Fruit fly (Drosophila melanogaster): ENCODE results near the gene CG7841.

Gene CG7841

DNA sequence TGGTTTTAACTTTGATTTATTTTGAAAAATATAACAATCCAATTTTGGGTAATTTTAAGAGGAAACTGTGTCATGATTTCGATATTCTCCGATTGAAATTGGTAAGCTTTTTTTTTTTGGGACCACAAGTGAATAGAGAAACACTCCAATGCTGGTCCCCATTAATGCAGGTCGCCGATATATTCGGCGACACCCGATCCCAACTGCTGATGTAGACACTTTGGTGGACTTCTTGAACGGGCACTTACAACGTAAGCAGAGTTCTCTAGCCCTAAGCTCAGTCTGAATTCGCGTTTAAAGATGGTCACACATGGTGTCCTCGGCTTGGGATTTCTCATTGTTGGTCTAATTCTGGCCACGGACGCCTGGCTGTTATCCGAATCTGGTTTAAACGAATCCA, 12.3 kb upstream of the CG7841 start, which contains the start of gene yellow-k:
Gene yellow-k, plus strand, starts transcription at position 301 of the 400 bp plus-strand sequence.
- no peak for TF ChIP-seq CG8478 (optimal IDR thresholded peaks at IDR 0.05)
- TF ChIP-seq CTCF (optimal IDR thresholded peaks at IDR 0.05), result no peak

dm6 chr3L:15519920-15520319, 11.9 kb upstream of the CG7841 start:
- TF ChIP-seq CTCF (optimal IDR thresholded peaks at IDR 0.05) (no peak), CG8478 (optimal IDR thresholded peaks at IDR 0.05) (no peak)

- TF ChIP-seq CG8478 (optimal IDR thresholded peaks at IDR 0.05) (no peak), CTCF (optimal IDR thresholded peaks at IDR 0.05) (no peak)
Measured at dm6 chr3L:15519492-15519891, 11.4 kb upstream of the CG7841 start, which contains the start of gene mex1. TSS of gene mex1 (minus strand) at chr3L:15519592.

- TF ChIP-seq CTCF (optimal IDR thresholded peaks at IDR 0.05) (no peak), CG8478 (optimal IDR thresholded peaks at IDR 0.05) (no peak)
Measured at dm6 chr3L:15518344-15518743, 10.3 kb upstream of the CG7841 start.

dm6 chr3L:15517508-15517907, 9.5 kb upstream of the CG7841 start:
- no peak for TF ChIP-seq CTCF (optimal IDR thresholded peaks at IDR 0.05)
- no peak for TF ChIP-seq CG8478 (optimal IDR thresholded peaks at IDR 0.05)

DNA sequence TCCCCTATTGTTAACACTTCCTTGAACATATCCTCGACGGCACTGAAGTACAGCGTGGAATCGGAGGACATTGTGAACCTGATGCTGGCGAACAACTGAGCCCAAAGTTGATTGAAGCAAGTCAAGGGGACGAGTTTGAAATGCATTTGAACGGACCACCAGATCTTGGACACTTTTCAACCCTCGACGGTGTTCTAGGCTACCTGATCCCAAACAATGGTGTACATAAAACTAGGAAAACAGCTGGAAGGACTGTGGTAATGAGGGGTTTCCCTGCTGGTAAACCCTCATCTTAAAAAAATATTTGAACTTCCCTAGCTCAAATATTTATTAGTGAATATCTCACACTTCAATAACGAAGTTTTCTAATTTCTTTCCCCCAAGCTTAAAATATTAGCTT, 8.9 kb upstream of the CG7841 start, which contains the start of gene CG13454:
Gene CG13454, minus strand, starts transcription at position 101 of the 400 bp plus-strand sequence.
- TF ChIP-seq CG8478 (optimal IDR thresholded peaks at IDR 0.05) (no peak), CTCF (optimal IDR thresholded peaks at IDR 0.05) (no peak)

dm6 chr3L:15516440-15516839, 8.4 kb upstream of the CG7841 start:
- TF ChIP-seq CTCF (optimal IDR thresholded peaks at IDR 0.05), result no peak
- TF ChIP-seq CG8478 (optimal IDR thresholded peaks at IDR 0.05), result no peak

- TF ChIP-seq CTCF (optimal IDR thresholded peaks at IDR 0.05) (no peak), CG8478 (optimal IDR thresholded peaks at IDR 0.05) (no peak)
Measured at dm6 chr3L:15514814-15515495, 6.9 kb upstream of the CG7841 start.

dm6 chr3L:15514405-15514804, 6.4 kb upstream of the CG7841 start:
- no peak for TF ChIP-seq CTCF (optimal IDR thresholded peaks at IDR 0.05)
- no peak for TF ChIP-seq CG8478 (optimal IDR thresholded peaks at IDR 0.05)

dm6 chr3L:15513726-15514125, 5.7 kb upstream of the CG7841 start:
- TF ChIP-seq CTCF (optimal IDR thresholded peaks at IDR 0.05), result no peak
- TF ChIP-seq CG8478 (optimal IDR thresholded peaks at IDR 0.05), result no peak

DNA sequence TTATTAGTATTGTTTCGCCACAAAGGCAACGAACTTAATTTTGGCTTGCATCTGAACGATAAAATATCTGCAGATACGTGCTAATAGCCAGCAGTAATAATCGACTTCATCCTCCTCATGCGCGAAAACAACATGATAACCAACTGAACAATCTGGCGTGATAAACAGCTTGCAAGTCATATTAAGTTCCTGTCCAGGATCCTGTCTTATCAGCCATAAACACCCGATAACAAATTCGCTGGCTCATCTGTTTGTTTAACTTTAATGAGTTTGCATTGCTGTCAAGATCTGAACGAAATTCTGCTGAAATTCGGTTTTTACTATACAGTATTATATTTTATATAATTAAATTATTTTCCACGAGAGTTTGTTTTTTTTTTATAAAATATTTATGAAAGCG, 5.2 kb upstream of the CG7841 start:
- no peak for TF ChIP-seq CG8478 (optimal IDR thresholded peaks at IDR 0.05)
- no peak for TF ChIP-seq CTCF (optimal IDR thresholded peaks at IDR 0.05)

DNA sequence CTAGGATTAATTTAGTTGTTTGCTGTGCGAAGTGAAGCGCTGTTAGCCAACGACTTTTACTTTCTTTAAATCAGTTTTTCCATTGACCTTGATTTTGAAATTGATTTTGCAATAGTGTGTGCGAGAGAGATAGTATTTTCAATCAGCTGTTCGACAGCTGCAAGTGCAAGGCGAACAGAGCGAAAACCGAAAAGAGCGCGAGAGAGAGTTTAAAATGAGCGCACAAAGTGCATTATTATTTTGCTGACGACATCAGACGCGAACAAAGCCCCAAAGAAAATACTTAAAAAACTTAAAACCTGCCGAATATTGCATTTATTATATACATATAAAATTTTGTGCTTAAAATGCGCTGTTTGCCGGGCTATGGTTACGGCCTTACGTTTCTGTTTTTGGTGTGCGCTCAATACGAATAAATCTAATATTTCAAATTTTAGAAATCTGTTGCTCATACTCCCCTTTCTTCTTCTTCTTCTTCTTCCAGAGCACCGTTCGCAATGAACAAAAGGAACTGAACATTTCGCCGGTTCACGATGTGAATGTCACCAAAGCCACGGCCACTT, 3.7 kb upstream of the CG7841 start:
- TF ChIP-seq CG8478 (optimal IDR thresholded peaks at IDR 0.05), result no peak
- no peak for TF ChIP-seq CTCF (optimal IDR thresholded peaks at IDR 0.05)

- TF ChIP-seq CG8478 (optimal IDR thresholded peaks at IDR 0.05), result no peak
- TF ChIP-seq CTCF (optimal IDR thresholded peaks at IDR 0.05), result no peak
Measured at dm6 chr3L:15510787-15511186, 2.7 kb upstream of the CG7841 start, which contains the start of gene MsrA. TSS of gene MsrA (plus strand) at chr3L:15511052.

DNA sequence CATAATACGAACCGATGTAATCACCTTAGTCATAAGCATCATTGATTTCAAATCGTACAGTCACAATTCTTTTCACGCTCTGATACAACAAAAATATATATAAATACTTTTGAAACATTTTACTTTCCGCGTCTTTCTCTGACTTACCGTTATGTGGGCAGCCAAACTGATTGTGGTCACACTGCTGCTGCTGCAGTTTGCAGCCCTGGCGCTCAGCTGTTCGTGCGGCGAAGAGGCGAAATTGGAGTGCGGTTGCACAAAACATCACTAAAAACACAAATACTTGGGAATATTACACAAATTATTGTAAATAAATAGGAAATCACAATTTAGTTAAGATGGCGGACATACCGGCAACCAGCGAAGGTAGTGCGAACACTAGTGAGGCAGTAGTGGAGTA, 1.3 kb upstream of the CG7841 start, which contains the start of the genes gdl and gdl-ORF39:
Gene gdl, plus strand, starts transcription at position 48 of the 400 bp plus-strand sequence.
Gene gdl-ORF39, plus strand, starts transcription at position 48 of the 400 bp plus-strand sequence.
- TF ChIP-seq CTCF (optimal IDR thresholded peaks at IDR 0.05) (no peak), CG8478 (optimal IDR thresholded peaks at IDR 0.05) (no peak)

DNA sequence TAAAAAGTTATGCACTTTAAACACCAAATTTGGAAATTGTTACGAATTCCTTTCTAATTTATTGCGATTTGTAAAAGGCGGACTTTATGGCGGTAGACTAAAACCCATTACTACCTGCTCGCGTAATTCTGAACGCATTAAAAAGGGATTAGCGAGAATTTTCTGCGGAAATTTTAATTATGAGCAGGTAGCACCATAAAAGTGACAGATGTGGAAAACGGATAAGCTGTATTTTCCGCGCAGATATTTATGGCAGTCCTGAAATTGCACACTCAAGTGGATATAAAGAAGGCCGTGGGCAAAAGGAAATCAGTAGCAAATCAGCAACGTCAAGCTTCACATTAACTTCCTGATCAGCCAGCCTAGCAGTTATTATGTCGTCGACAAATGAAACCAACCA, 698 bp upstream of the CG7841 start, which contains the start of gene Z600:
Gene Z600, plus strand, starts transcription at position 312 of the 400 bp plus-strand sequence.
- TF ChIP-seq CG8478 (optimal IDR thresholded peaks at IDR 0.05), result no peak

Data from S2 (cell line).